Worm (Caenorhabditis elegans) whole organism, L1 larva: ENCODE results near the gene ncl-1.

Source experiments
- C04F5.9 ChIP-seq: sonication (generic microtip); optimal IDR thresholded peaks from 2 replicates; lab custom pipeline; 2016; ENCODE audit warnings: missing genetic modification characterization, missing compliant biosample characterization
- C34B4.2 ChIP-seq: sonication (generic microtip); optimal IDR thresholded peaks from 2 replicates; lab custom pipeline; 2017; ENCODE audit warnings: mild to moderate bottlenecking, missing genetic modification characterization, missing compliant biosample characterization
- Y116A8C.19 ChIP-seq: sonication (generic microtip); optimal IDR thresholded peaks from 2 replicates; lab custom pipeline; 2016; ENCODE audit warnings: missing compliant biosample characterization, missing genetic modification characterization, borderline replicate concordance
- aha-1 ChIP-seq: fragments of 150-350 bp; optimal IDR thresholded peaks from 2 replicates; lab custom pipeline; 2014; ENCODE audit warnings: missing biosample characterization, missing genetic modification characterization
- aly-2 ChIP-seq: fragments of 150-350 bp; optimal IDR thresholded peaks from 2 replicates; lab custom pipeline; 2014; ENCODE audit warnings: missing biosample characterization, missing genetic modification characterization
- blmp-1 ChIP-seq: fragments of 150-350 bp; optimal IDR thresholded peaks from 2 replicates; lab custom pipeline; 2014; ENCODE audit warnings: missing biosample characterization, missing genetic modification characterization
- ceh-63 ChIP-seq: fragments of 200-800 bp; sonication (Bioruptor generic); optimal IDR thresholded peaks from 2 replicates; lab custom pipeline; 2018; ENCODE audit warnings: mild to moderate bottlenecking, missing genetic modification characterization, missing compliant biosample characterization
- ceh-8 ChIP-seq: fragments of 200-800 bp; sonication (Bioruptor generic); optimal IDR thresholded peaks from 2 replicates; lab custom pipeline; 2018; ENCODE audit warnings: mild to moderate bottlenecking, missing genetic modification characterization, moderate library complexity, missing compliant biosample characterization
- ceh-82 ChIP-seq, 3 experiments: fragments of 150-350 bp in 1 of 3; sonication (generic microtip) in 2 of 3; optimal IDR thresholded peaks; 2 replicates each; lab custom pipeline; 2014 to 2017; ENCODE audit warnings: missing biosample characterization in 3 of 3, missing genetic modification characterization in 3 of 3
- ceh-88 ChIP-seq: fragments of 200-800 bp; sonication (Bioruptor generic); IDR thresholded peaks from 2 replicates; pipeline ENCODE4 v1.3.6; 2022; ENCODE audit warnings: missing genetic modification characterization, missing compliant biosample characterization
- efl-1 ChIP-seq, 4 experiments: fragments of 150-350 bp; optimal IDR thresholded peaks in 3 of 4; peaks in 1 of 4; 1 replicate in 1 of 4; 2 replicates in 3 of 4; lab custom pipeline; 2014; ENCODE audit warnings: missing biosample characterization in 2 of 4, missing genetic modification characterization in 2 of 4, missing genetic modification reagents in 2 of 4
- efl-3 ChIP-seq: fragments of 200-800 bp; sonication (Bioruptor generic); optimal IDR thresholded peaks from 2 replicates; lab custom pipeline; 2018; ENCODE audit warnings: mild to moderate bottlenecking, missing genetic modification characterization, missing compliant biosample characterization
- egl-27 ChIP-seq, 2 experiments: fragments of 150-350 bp in 1 of 2; sonication (generic microtip); optimal IDR thresholded peaks; 3 replicates each; lab custom pipeline; 2017 to 2018; ENCODE audit warnings: missing biosample characterization in 2 of 2, missing genetic modification characterization in 2 of 2, missing genetic modification reagents in 2 of 2
- elt-2 ChIP-seq: sonication (generic microtip); optimal IDR thresholded peaks from 2 replicates; lab custom pipeline; 2016; ENCODE audit warnings: missing genetic modification characterization, mild to moderate bottlenecking, inconsistent platforms, missing compliant biosample characterization, missing genetic modification reagents
- elt-3 ChIP-seq, 6 experiments: fragments of 150-350 bp in 1 of 6; sonication (generic microtip); optimal IDR thresholded peaks; 2 replicates each; lab custom pipeline; 2017 to 2018; ENCODE audit warnings: missing biosample characterization in 6 of 6, missing genetic modification characterization in 6 of 6, inconsistent platforms in 1 of 6
- ets-5 ChIP-seq: fragments of 200-800 bp; sonication (Bioruptor generic); IDR thresholded peaks from 2 replicates; pipeline ENCODE4 v1.3.6; 2022; ENCODE audit warnings: missing genetic modification characterization, missing compliant biosample characterization
- fkh-10 ChIP-seq: sonication (generic microtip); optimal IDR thresholded peaks from 2 replicates; lab custom pipeline; 2017; ENCODE audit warnings: missing biosample characterization, missing genetic modification reagents, missing genetic modification characterization
- fkh-4 ChIP-seq: sonication (generic microtip); optimal IDR thresholded peaks from 2 replicates; lab custom pipeline; 2016; ENCODE audit warnings: missing compliant biosample characterization, missing genetic modification characterization, borderline replicate concordance
- fos-1 ChIP-seq: fragments of 150-350 bp; optimal IDR thresholded peaks from 2 replicates; lab custom pipeline; 2014; ENCODE audit warnings: missing biosample characterization, missing genetic modification characterization
- hpl-2 ChIP-seq: fragments of 150-350 bp; optimal IDR thresholded peaks from 2 replicates; lab custom pipeline; 2014; ENCODE audit warnings: missing biosample characterization, missing genetic modification reagents, missing genetic modification characterization
- irx-1 ChIP-seq: sonication (generic microtip); optimal IDR thresholded peaks from 2 replicates; lab custom pipeline; 2016; ENCODE audit warnings: missing genetic modification characterization, missing compliant biosample characterization
- jun-1 ChIP-seq: fragments of 150-350 bp; optimal IDR thresholded peaks from 2 replicates; lab custom pipeline; 2014; ENCODE audit warnings: missing biosample characterization, missing genetic modification reagents, missing genetic modification characterization
- lin-14 ChIP-seq: fragments of 200-800 bp; sonication (Bioruptor generic); optimal IDR thresholded peaks from 2 replicates; lab custom pipeline; 2018; ENCODE audit warnings: mild to moderate bottlenecking, missing genetic modification characterization, moderate library complexity, missing compliant biosample characterization
- lin-35 ChIP-seq, 2 experiments: fragments of 150-350 bp; optimal IDR thresholded peaks; 2 replicates each; lab custom pipeline; 2014; ENCODE audit warnings: missing biosample characterization in 2 of 2, missing genetic modification characterization in 2 of 2, missing genetic modification reagents in 2 of 2
- lir-3 ChIP-seq: sonication (generic microtip); optimal IDR thresholded peaks from 2 replicates; lab custom pipeline; 2016; ENCODE audit warnings: mild to moderate bottlenecking, missing genetic modification characterization, moderate library complexity, missing compliant biosample characterization; ENCODE audit not compliant: poor library complexity
- mep-1 ChIP-seq: fragments of 150-350 bp; optimal IDR thresholded peaks from 2 replicates; lab custom pipeline; 2014; ENCODE audit warnings: missing biosample characterization, missing genetic modification characterization
- nhr-19 ChIP-seq: fragments of 200-800 bp; sonication (Bioruptor generic); conservative IDR thresholded peaks from 2 replicates; pipeline ENCODE4 v1.3.6; 2022; ENCODE audit warnings: missing genetic modification characterization, missing compliant biosample characterization
- nhr-20 ChIP-seq: sonication (generic microtip); optimal IDR thresholded peaks from 2 replicates; lab custom pipeline; 2016; ENCODE audit warnings: mild to moderate bottlenecking, missing genetic modification characterization, missing compliant biosample characterization
- nhr-237 ChIP-seq: fragments of 150-350 bp; optimal IDR thresholded peaks from 2 replicates; lab custom pipeline; 2014; ENCODE audit warnings: missing biosample characterization, missing genetic modification characterization
- nhr-28 ChIP-seq: fragments of 150-350 bp; optimal IDR thresholded peaks from 2 replicates; lab custom pipeline; 2014; ENCODE audit warnings: missing biosample characterization, missing genetic modification characterization
- nhr-76 ChIP-seq: sonication (generic microtip); optimal IDR thresholded peaks from 2 replicates; lab custom pipeline; 2017; ENCODE audit warnings: missing biosample characterization, missing genetic modification characterization
- pag-3 ChIP-seq: sonication (generic microtip); optimal IDR thresholded peaks from 2 replicates; lab custom pipeline; 2017; ENCODE audit warnings: missing genetic modification characterization, mild to moderate bottlenecking, missing compliant biosample characterization, antibody characterized with exemption, borderline replicate concordance; ENCODE audit not compliant: insufficient read depth
- pax-3 ChIP-seq: fragments of 200-800 bp; sonication (Bioruptor generic); optimal IDR thresholded peaks from 2 replicates; lab custom pipeline; 2018; ENCODE audit warnings: mild to moderate bottlenecking, missing genetic modification characterization, moderate library complexity, missing compliant biosample characterization
- skn-1 ChIP-seq: fragments of 150-350 bp; optimal IDR thresholded peaks from 2 replicates; lab custom pipeline; 2014; ENCODE audit warnings: missing biosample characterization, missing genetic modification characterization
- sox-4 ChIP-seq: sonication (generic microtip); optimal IDR thresholded peaks from 2 replicates; lab custom pipeline; 2016; ENCODE audit warnings: missing genetic modification characterization, missing compliant biosample characterization
- swsn-7 ChIP-seq: sonication (generic microtip); optimal IDR thresholded peaks from 2 replicates; lab custom pipeline; 2016; ENCODE audit warnings: missing genetic modification characterization, missing compliant biosample characterization
- unc-130 ChIP-seq: fragments of 150-350 bp; optimal IDR thresholded peaks from 2 replicates; lab custom pipeline; 2017; ENCODE audit warnings: missing biosample characterization, missing genetic modification characterization, inconsistent platforms
- unc-62 ChIP-seq: fragments of 150-350 bp; optimal IDR thresholded peaks from 2 replicates; lab custom pipeline; 2014; ENCODE audit warnings: missing biosample characterization, missing genetic modification reagents, missing genetic modification characterization
- unc-98 ChIP-seq: fragments of 200-800 bp; sonication (Bioruptor generic); IDR thresholded peaks from 2 replicates; pipeline ENCODE4 v1.3.6; 2022; ENCODE audit warnings: missing genetic modification characterization, missing compliant biosample characterization
- ztf-11 ChIP-seq, 2 experiments: sonication (generic microtip); optimal IDR thresholded peaks; 2 replicates each; lab custom pipeline; 2016 to 2017; ENCODE audit warnings: missing genetic modification characterization in 2 of 2, missing biosample characterization in 1 of 2, missing compliant biosample characterization in 1 of 2

The ncl-1 gene

ce11 chrIII:7743183-7743582, 23.7 kb downstream of the ncl-1 start:
- TF ChIP-seq jun-1 (tag; lab: Kevin White, UChicago), result no peak
- TF ChIP-seq efl-1 (optimal IDR thresholded peaks at IDR 0.05; lab: Kevin White, UChicago), result no peak
- no peak for TF ChIP-seq efl-1 (GFP tag; optimal IDR thresholded peaks at IDR 0.05 in 1 of 2; lab: Kevin White, UChicago)
- TF ChIP-seq hpl-2 (GFP tag; lab: Kevin White, UChicago), result no peak
- TF ChIP-seq aha-1 (tag; lab: Kevin White, UChicago), result no peak
- TF ChIP-seq nhr-76, result no peak
- no peak for TF ChIP-seq mep-1
- no peak for TF ChIP-seq nhr-19 (GFP tag; lab: Robert Waterston, UW)
- TF ChIP-seq ceh-88, result no peak
- TF ChIP-seq unc-98 (GFP tag; lab: Robert Waterston, UW), result no peak
- TF ChIP-seq sox-4 (tag; lab: Kevin White, UChicago), result no peak
- no peak for TF ChIP-seq ceh-8 (GFP tag; lab: Kevin White, UChicago)

DNA sequence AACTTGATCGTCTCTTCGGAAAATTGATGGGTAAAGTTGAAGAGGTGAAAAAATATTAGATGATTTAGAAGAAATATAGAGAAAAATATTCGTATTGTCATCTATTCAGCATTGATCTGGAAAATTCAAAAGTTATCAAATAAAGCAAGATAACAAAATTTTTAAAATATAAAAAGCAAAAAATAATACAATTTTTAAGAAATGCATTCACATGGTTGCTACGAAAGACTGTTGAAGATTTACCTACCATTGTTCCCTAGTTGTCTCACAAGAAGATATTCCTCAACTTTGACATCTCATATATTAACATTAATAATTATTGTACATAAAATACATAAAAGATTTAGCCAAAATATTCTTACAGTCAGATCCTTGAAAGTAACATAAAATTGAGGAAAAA, 34.8 kb downstream of the ncl-1 start, which contains the start of gene cdh-3:
cdh-3 (minus strand) TSS at position 101 of the 400 bp plus-strand sequence.
- TF ChIP-seq sox-4 (tag; lab: Kevin White, UChicago), result no peak
- TF ChIP-seq, all 84 proteins: peak for 0

DNA sequence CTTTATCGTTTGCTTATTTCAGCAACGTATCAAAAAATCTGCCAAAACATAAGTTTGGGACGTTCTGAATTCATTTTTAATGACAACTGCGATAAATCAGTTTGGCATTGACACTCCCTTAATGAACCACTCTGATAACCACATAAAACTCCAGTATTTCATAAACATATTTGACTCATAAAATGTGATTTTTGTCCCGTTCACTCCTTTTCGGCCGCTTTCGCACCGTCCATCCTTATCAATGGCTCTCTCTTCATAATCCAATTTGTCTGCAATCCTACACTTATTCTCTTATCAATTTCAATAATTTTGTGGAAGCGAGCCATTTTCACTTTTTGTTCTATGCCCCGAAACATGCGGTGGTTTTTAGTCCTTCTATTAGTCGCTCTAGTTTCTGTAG, 39.0 kb downstream of the ncl-1 start, which contains the start of gene pcp-1:
pcp-1 (plus strand) TSS at position 342 of the 400 bp plus-strand sequence.
- TF ChIP-seq elt-2 (tag; lab: Kevin White, UChicago) (peak; percentile 97), lin-35 (GFP tag; optimal IDR thresholded peaks at IDR 0.05; lab: Kevin White, UChicago) (peak in 1 of 2 experiments; percentile 42), C34B4.2 (tag; lab: Kevin White, UChicago) (no peak), lin-14 (peak; percentile 42), nhr-20 (tag; lab: Kevin White, UChicago) (peak; percentile 9)

ce11 chrIII:7762250-7762649, 42.7 kb downstream of the ncl-1 start:
- TF ChIP-seq nhr-76, result no peak
- peak; percentile 87 for TF ChIP-seq elt-2 (tag; lab: Kevin White, UChicago)
- TF ChIP-seq ceh-88, result no peak
- TF ChIP-seq, all 84 proteins: peak for 1

DNA sequence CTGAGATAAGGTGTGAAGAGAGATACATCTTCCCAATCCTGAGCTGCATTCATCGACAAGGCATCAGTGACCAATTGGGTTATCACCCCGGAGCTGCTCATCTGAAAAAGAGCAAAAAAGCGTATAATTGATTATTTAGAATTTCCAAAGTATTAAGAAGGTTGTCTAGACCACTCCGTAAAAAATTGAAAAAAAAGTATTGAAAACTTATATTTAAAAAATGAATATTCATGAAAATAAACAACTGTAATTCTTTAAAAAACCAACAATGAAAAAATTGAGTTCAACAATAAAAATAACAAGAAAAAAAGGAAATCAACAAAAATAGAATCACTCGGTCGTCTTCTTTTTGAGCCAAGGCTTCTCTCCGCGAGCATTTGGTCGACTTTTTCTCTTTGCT, 44.0 kb downstream of the ncl-1 start, which contains the start of gene mtx-2:
mtx-2 (minus strand) TSS at position 101 of the 400 bp plus-strand sequence.
- no peak for TF ChIP-seq fos-1 (tag; lab: Kevin White, UChicago)

DNA sequence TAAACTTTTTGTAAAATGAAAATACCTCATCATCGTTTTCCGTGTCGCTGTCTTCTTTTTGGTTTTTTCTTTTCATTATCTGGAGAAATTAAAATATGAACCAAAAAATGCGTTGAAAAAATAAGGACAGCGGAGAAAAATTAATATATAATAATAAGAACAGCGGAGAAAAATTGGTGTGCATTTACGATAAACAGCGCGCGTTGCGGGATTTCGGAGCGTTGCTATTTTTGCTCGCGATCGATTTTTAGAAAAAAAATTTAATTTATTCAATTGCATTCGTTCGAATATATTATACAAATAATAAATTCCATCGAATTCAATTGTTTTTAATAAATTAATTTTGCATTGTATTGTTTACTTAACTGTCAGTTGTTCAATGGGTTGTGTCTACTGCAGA, 46.4 kb downstream of the ncl-1 start, which contains the start of gene ZK686.2:
ZK686.2 (minus strand) TSS at position 79 of the 400 bp plus-strand sequence.
- peak; percentile 42 for TF ChIP-seq blmp-1 (tag; lab: Kevin White, UChicago)
- TF ChIP-seq nhr-28, result no peak
- no peak for TF ChIP-seq mep-1
- no peak for TF ChIP-seq unc-62
- TF ChIP-seq C04F5.9 (tag; lab: Kevin White, UChicago), result no peak
- TF ChIP-seq egl-27 (tag; optimal IDR thresholded peaks at IDR 0.05; lab: Kevin White, UChicago), result no peak
- no peak for TF ChIP-seq unc-130 (tag; lab: Kevin White, UChicago)
- no peak for TF ChIP-seq irx-1 (tag; lab: Kevin White, UChicago)
- TF ChIP-seq pag-3 (tag; lab: Kevin White, UChicago), result no peak
- TF ChIP-seq ceh-63, result no peak
- TF ChIP-seq Y116A8C.19 (tag; lab: Kevin White, UChicago), result no peak
- TF ChIP-seq aha-1 (tag; lab: Kevin White, UChicago), result no peak
- TF ChIP-seq lir-3, result no peak
- peak; percentile 37 for TF ChIP-seq efl-1 (optimal IDR thresholded peaks at IDR 0.05; lab: Kevin White, UChicago)
- peak; percentile 28 to 91 for TF ChIP-seq efl-1 (GFP tag; optimal IDR thresholded peaks at IDR 0.05 in 1 of 2; lab: Kevin White, UChicago)
- no peak for TF ChIP-seq fkh-10
- no peak for TF ChIP-seq elt-3 (tag; optimal IDR thresholded peaks at IDR 0.05; lab: Kevin White, UChicago)
- no peak for TF ChIP-seq pax-3 (tag; lab: Kevin White, UChicago)
- TF ChIP-seq efl-3, result no peak
- no peak for TF ChIP-seq aly-2 (tag; lab: Kevin White, UChicago)
- TF ChIP-seq ceh-82 (tag; optimal IDR thresholded peaks at IDR 0.05; lab: Kevin White, UChicago), result peak in 2 of 3 experiments; percentile 4 to 22
- TF ChIP-seq swsn-7 (tag; lab: Kevin White, UChicago), result peak; percentile 33
- no peak for TF ChIP-seq unc-98 (GFP tag; lab: Robert Waterston, UW)
- TF ChIP-seq nhr-237, result no peak
- TF ChIP-seq skn-1 (tag; lab: Kevin White, UChicago), result peak; percentile 11
- peak; percentile 37 for TF ChIP-seq lin-14
- no peak for TF ChIP-seq ets-5
- TF ChIP-seq fkh-4 (tag; lab: Kevin White, UChicago), result no peak
- peak; percentile 16 to 37 for TF ChIP-seq lin-35 (GFP tag; optimal IDR thresholded peaks at IDR 0.05; lab: Kevin White, UChicago)
- no peak for TF ChIP-seq ztf-11 (tag; optimal IDR thresholded peaks at IDR 0.05; lab: Kevin White, UChicago)
